Fruit fly (Drosophila melanogaster) whole organism, wandering third instar larva: ENCODE measurements around the gene CG13901.
A peak's percentile ranks its signal among the peaks of the same experiment; 100 is the strongest.

Source experiments
- GATAd ChIP-seq: sonication (Bioruptor generic); optimal IDR thresholded peaks from 2 replicates; lab custom pipeline; 2016; ENCODE audit warnings: missing biosample characterization, missing genetic modification characterization
- Hr78 ChIP-seq: fragments of >200 bp; optimal IDR thresholded peaks from 2 replicates; lab custom pipeline; 2017; ENCODE audit warnings: missing biosample characterization, missing genetic modification characterization
- Myc ChIP-seq: fragments of >200 bp; optimal IDR thresholded peaks from 2 replicates; lab custom pipeline; 2017
- N ChIP-seq: fragments of >200 bp; optimal IDR thresholded peaks from 2 replicates; lab custom pipeline; 2018; ENCODE audit warnings: missing biosample characterization, missing external identifiers, missing genetic modification characterization
- OdsH ChIP-seq: fragments of 200-800 bp; sonication (Bioruptor generic); optimal IDR thresholded peaks from 2 replicates; lab custom pipeline; 2016; ENCODE audit warnings: missing biosample characterization, mild to moderate bottlenecking, missing genetic modification characterization
- dl ChIP-seq, 2 experiments: fragments of 175-275, 200-275 bp in 1 of 2; fragments of 200-275 bp in 1 of 2; sonication (Bioruptor generic); optimal IDR thresholded peaks; lab custom pipeline; 2018; ENCODE audit warnings: mild to moderate bottlenecking in 2 of 2, missing biosample characterization in 2 of 2, missing genetic modification characterization in 2 of 2, moderate library complexity in 2 of 2; ENCODE audit not compliant: partially characterized antibody in 2 of 2, insufficient read depth in 1 of 2
- foxo ChIP-seq, 2 experiments: fragments of 200-800 bp; sonication (Bioruptor generic); optimal IDR thresholded peaks; 2 replicates in 1 of 2; 3 replicates in 1 of 2; lab custom pipeline; 2016 to 2017; ENCODE audit warnings: missing biosample characterization in 2 of 2, missing genetic modification characterization in 2 of 2
- h ChIP-seq: fragments of 200-800 bp; sonication (Bioruptor generic); optimal IDR thresholded peaks from 3 replicates; lab custom pipeline; 2016; ENCODE audit warnings: missing biosample characterization, mild to moderate bottlenecking, missing genetic modification characterization
- psq ChIP-seq: fragments of 200-800 bp; sonication (Bioruptor generic); optimal IDR thresholded peaks from 3 replicates; lab custom pipeline; 2017; ENCODE audit warnings: missing biosample characterization, mild to moderate bottlenecking, missing genetic modification characterization, moderate library complexity
- sage ChIP-seq: fragments of 200-800 bp; sonication (Bioruptor generic); optimal IDR thresholded peaks from 2 replicates; lab custom pipeline; 2016; ENCODE audit warnings: missing biosample characterization, mild to moderate bottlenecking, missing genetic modification characterization
- sv ChIP-seq: fragments of 200-800 bp; sonication (Bioruptor generic); optimal IDR thresholded peaks from 3 replicates; lab custom pipeline; 2016; ENCODE audit warnings: missing biosample characterization, missing genetic modification characterization

DNA sequence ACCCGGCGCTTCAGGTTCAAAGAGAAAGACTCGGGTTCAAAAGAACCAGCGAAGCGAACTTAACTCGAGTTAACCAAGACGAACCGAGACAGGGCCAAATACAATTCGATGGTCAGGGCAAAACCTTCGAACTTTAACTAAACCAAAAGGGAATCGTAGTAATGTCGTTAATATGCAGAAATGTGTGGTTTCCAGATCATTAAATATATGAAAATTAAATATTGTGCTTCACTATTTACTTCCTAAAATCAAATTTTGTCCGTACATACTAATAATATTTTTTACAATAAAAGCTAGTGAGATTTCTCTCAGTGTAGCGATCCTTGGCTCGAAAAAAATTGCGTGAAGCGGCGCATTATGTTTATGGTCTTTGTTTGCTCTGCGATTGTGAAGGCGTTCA lies 19.9 kb downstream of the CG13901 start:
- TF ChIP-seq psq (GFP tag; lab: Kevin White, UChicago) (peak; percentile 44), OdsH (GFP tag; lab: Kevin White, UChicago) (peak; percentile 63), N (GFP tag; lab: Kevin White, UChicago) (no peak), sv (GFP tag; lab: Kevin White, UChicago) (no peak), sage (GFP tag; lab: Kevin White, UChicago) (peak; percentile 37), h (GFP tag; lab: Kevin White, UChicago) (peak; percentile 66), Myc (lab: Kevin White, UChicago) (no peak), GATAd (GFP tag; lab: Kevin White, UChicago) (no peak), dl (GFP tag; optimal IDR thresholded peaks at IDR 0.05; lab: Kevin White, UChicago; ENCODE audit: insufficient read depth in 1 of 2, partially characterized antibody in 2 of 2) (no peak), Hr78 (no peak), foxo (GFP tag; optimal IDR thresholded peaks at IDR 0.05; lab: Kevin White, UChicago) (peak in 1 of 2 experiments; percentile 43)
